Fruit fly (Drosophila melanogaster) whole organism, embryonic: Measurements from ENCODE around the gene kel.

Experiments used
- Awh ChIP-seq: fragments of 200-800 bp; sonication (Bioruptor generic); IDR thresholded peaks from 2 replicates; pipeline ENCODE4, ENCODE4 v1.3.6; 2022; ENCODE audit warnings: missing biosample characterization, missing genetic modification characterization
- Blimp-1 ChIP-seq: fragments of 200-800 bp; sonication (Bioruptor generic); optimal IDR thresholded peaks from 3 replicates; lab custom pipeline; 2018; ENCODE audit warnings: missing biosample characterization, missing genetic modification characterization, mild to moderate bottlenecking, moderate library complexity, missing genetic modification reagents
- CG10543 ChIP-seq: fragments of 200-800 bp; sonication (Bioruptor generic); optimal IDR thresholded peaks from 3 replicates; lab custom pipeline; 2017; ENCODE audit warnings: missing biosample characterization, mild to moderate bottlenecking, missing genetic modification characterization, moderate library complexity
- CG10959 ChIP-seq: fragments of 200-800 bp; sonication (Bioruptor generic); IDR thresholded peaks from 2 replicates; pipeline ENCODE4 v1.3.6; 2022; ENCODE audit warnings: missing biosample characterization, missing genetic modification characterization
- CG12071 ChIP-seq: fragments of 200-800 bp; sonication (Bioruptor generic); optimal IDR thresholded peaks from 3 replicates; lab custom pipeline; 2018; ENCODE audit warnings: missing biosample characterization, mild to moderate bottlenecking, missing genetic modification characterization
- CG12659 ChIP-seq: fragments of 200-800 bp; sonication (Bioruptor generic); optimal IDR thresholded peaks from 3 replicates; lab custom pipeline; 2017; ENCODE audit warnings: mild to moderate bottlenecking, missing biosample characterization, missing genetic modification reagents, missing genetic modification characterization
- CG14050 ChIP-seq: fragments of 200-800 bp; sonication (Bioruptor generic); IDR thresholded peaks from 3 replicates; pipeline ENCODE4 v1.3.6; 2022; ENCODE audit warnings: missing biosample characterization, missing genetic modification characterization
- CG14441 ChIP-seq: fragments of 200-800 bp; sonication (Bioruptor generic); IDR thresholded peaks from 2 replicates; pipeline ENCODE4 v1.3.6; 2022; ENCODE audit warnings: missing biosample characterization, missing genetic modification characterization
- CG14860 ChIP-seq: fragments of 200-800 bp; sonication (Bioruptor generic); IDR thresholded peaks from 3 replicates; pipeline ENCODE4 v1.3.6; 2022; ENCODE audit warnings: missing biosample characterization, missing genetic modification characterization; ENCODE audit not compliant: partially characterized antibody
- CG15011 ChIP-seq: fragments of 200-800 bp; sonication (Bioruptor generic); optimal IDR thresholded peaks from 3 replicates; lab custom pipeline; 2018; ENCODE audit warnings: missing biosample characterization, mild to moderate bottlenecking, missing genetic modification characterization
- CG15696 ChIP-seq: fragments of 200-800 bp; sonication (Bioruptor generic); optimal IDR thresholded peaks from 2 replicates; lab custom pipeline; 2019; ENCODE audit warnings: missing biosample characterization, mild to moderate bottlenecking, missing genetic modification characterization, moderate library complexity
- CG17328 ChIP-seq: fragments of 200-800 bp; sonication (Bioruptor generic); IDR thresholded peaks from 2 replicates; pipeline ENCODE4 v1.3.6; 2022; ENCODE audit warnings: missing biosample characterization, missing genetic modification characterization
- CG17912 ChIP-seq: fragments of 200-800 bp; sonication (Bioruptor generic); optimal IDR thresholded peaks from 2 replicates; lab custom pipeline; 2018; ENCODE audit warnings: missing biosample characterization, mild to moderate bottlenecking, missing genetic modification characterization
- CG1792 ChIP-seq: fragments of 200-800 bp; sonication (Bioruptor generic); optimal IDR thresholded peaks from 2 replicates; lab custom pipeline; 2016; ENCODE audit warnings: missing biosample characterization, missing genetic modification characterization
- CG18011 ChIP-seq: fragments of 200-800 bp; sonication (Bioruptor generic); optimal IDR thresholded peaks from 2 replicates; lab custom pipeline; 2017; ENCODE audit warnings: missing biosample characterization, missing genetic modification characterization, mild to moderate bottlenecking, moderate library complexity, missing genotype
- CG2129 ChIP-seq: fragments of 200-800 bp; sonication (Bioruptor generic); IDR thresholded peaks from 2 replicates; pipeline ENCODE4 v1.3.6; 2022; ENCODE audit warnings: missing biosample characterization, missing genetic modification characterization; ENCODE audit not compliant: partially characterized antibody
- CG31224 ChIP-seq: fragments of 200-800 bp; sonication (Bioruptor generic); IDR thresholded peaks from 2 replicates; pipeline ENCODE4 v1.3.6; 2022; ENCODE audit warnings: missing biosample characterization, missing genetic modification characterization
- CG34376 ChIP-seq: fragments of 200-800 bp; sonication (Bioruptor generic); optimal IDR thresholded peaks from 2 replicates; lab custom pipeline; 2018; ENCODE audit warnings: missing biosample characterization, mild to moderate bottlenecking, missing genetic modification characterization
- CG7372 ChIP-seq: fragments of 200-800 bp; sonication (Bioruptor generic); IDR thresholded peaks from 2 replicates; pipeline ENCODE4 v1.3.6; 2022; ENCODE audit warnings: missing biosample characterization, missing genetic modification characterization
- CG8944 ChIP-seq: fragments of 200-800 bp; sonication (Bioruptor generic); optimal IDR thresholded peaks from 3 replicates; lab custom pipeline; 2016; ENCODE audit warnings: missing biosample characterization, missing genetic modification characterization
- Camta ChIP-seq: fragments of 200-800 bp; sonication (Bioruptor generic); optimal IDR thresholded peaks from 2 replicates; lab custom pipeline; 2016; ENCODE audit warnings: missing biosample characterization, missing genetic modification characterization
- CrebB ChIP-seq: fragments of 200-800 bp; sonication (Bioruptor generic); optimal IDR thresholded peaks from 3 replicates; lab custom pipeline; 2018; ENCODE audit warnings: missing biosample characterization, mild to moderate bottlenecking, missing genetic modification characterization
- D19A ChIP-seq: fragments of 200-800 bp; optimal IDR thresholded peaks from 3 replicates; lab custom pipeline; 2019; ENCODE audit warnings: missing biosample characterization, mild to moderate bottlenecking, missing genetic modification characterization, moderate library complexity
- Dip2 ChIP-seq: fragments of 200-800 bp; sonication (Bioruptor generic); IDR thresholded peaks from 2 replicates; pipeline ENCODE4 v1.3.6; 2022; ENCODE audit warnings: missing biosample characterization, missing genetic modification characterization
- Dref ChIP-seq: fragments of 200-800 bp; sonication (Bioruptor generic); IDR thresholded peaks from 2 replicates; pipeline ENCODE4 v1.3.6; 2022; ENCODE audit warnings: missing biosample characterization, missing genetic modification characterization
- Fer1 ChIP-seq: fragments of 200-800 bp; sonication (Bioruptor generic); optimal IDR thresholded peaks from 2 replicates; lab custom pipeline; 2017; ENCODE audit warnings: missing biosample characterization, mild to moderate bottlenecking, missing genetic modification characterization
- Fer2 ChIP-seq: fragments of 200-800 bp; sonication (Bioruptor generic); optimal IDR thresholded peaks from 2 replicates; lab custom pipeline; 2018; ENCODE audit warnings: missing biosample characterization, mild to moderate bottlenecking, missing genetic modification characterization, moderate library complexity
- HLH3B ChIP-seq: fragments of 200-800 bp; sonication (Bioruptor generic); IDR thresholded peaks from 2 replicates; pipeline ENCODE4 v1.3.6; 2022; ENCODE audit warnings: missing biosample characterization, missing genetic modification characterization
- HLH54F ChIP-seq: fragments of 200-800 bp; sonication (Bioruptor generic); optimal IDR thresholded peaks from 3 replicates; lab custom pipeline; 2016; ENCODE audit warnings: missing biosample characterization, missing genetic modification characterization
- Hmx ChIP-seq: fragments of 200-800 bp; sonication (Bioruptor generic); optimal IDR thresholded peaks from 2 replicates; lab custom pipeline; 2016; ENCODE audit warnings: missing biosample characterization, missing genetic modification characterization
- Lpt ChIP-seq: fragments of >200 bp; optimal IDR thresholded peaks from 2 replicates; lab custom pipeline; 2018; ENCODE audit warnings: missing biosample characterization, missing genetic modification characterization
- MESR4 ChIP-seq: fragments of 200-800 bp; sonication (Bioruptor generic); optimal IDR thresholded peaks from 2 replicates; lab custom pipeline; 2018; ENCODE audit warnings: missing biosample characterization, mild to moderate bottlenecking, missing genetic modification characterization, moderate library complexity
- Mad ChIP-seq: fragments of 200-800 bp; sonication (Bioruptor generic); optimal IDR thresholded peaks from 2 replicates; lab custom pipeline; 2016; ENCODE audit warnings: missing biosample characterization, missing genetic modification characterization
- Med ChIP-seq: fragments of 200-800 bp; sonication (Bioruptor generic); peaks from one replicate; lab custom pipeline; 2016; ENCODE audit warnings: missing biosample characterization, missing genetic modification characterization, mild to moderate bottlenecking, inconsistent platforms, moderate library complexity
- Mrtf ChIP-seq: fragments of 200-800 bp; sonication (Bioruptor generic); IDR thresholded peaks from 3 replicates; pipeline ENCODE4 v1.3.6; 2022; ENCODE audit warnings: missing biosample characterization, missing genetic modification characterization
- PHDP ChIP-seq: fragments of 200-800 bp; sonication (Bioruptor generic); optimal IDR thresholded peaks from 3 replicates; lab custom pipeline; 2018; ENCODE audit warnings: missing biosample characterization, mild to moderate bottlenecking, missing genetic modification characterization, moderate library complexity
- Side ChIP-seq: fragments of 200-800 bp; sonication (Bioruptor generic); optimal IDR thresholded peaks from 2 replicates; lab custom pipeline; 2016; ENCODE audit warnings: missing biosample characterization, missing genetic modification characterization
- Six4 ChIP-seq: fragments of 200-800 bp; sonication (Bioruptor generic); optimal IDR thresholded peaks from 2 replicates; lab custom pipeline; 2016; ENCODE audit warnings: missing biosample characterization, missing genetic modification characterization
- Sox100B ChIP-seq: fragments of 200-800 bp; sonication (Bioruptor generic); optimal IDR thresholded peaks from 3 replicates; lab custom pipeline; 2018; ENCODE audit warnings: missing biosample characterization, mild to moderate bottlenecking, missing genetic modification characterization
- ase ChIP-seq: fragments of 200-800 bp; sonication (Bioruptor generic); IDR thresholded peaks from 3 replicates; pipeline ENCODE4 v1.3.6; 2022; ENCODE audit warnings: missing biosample characterization, missing genetic modification characterization
- crp ChIP-seq, 2 experiments: fragments of 200-800 bp; sonication (Bioruptor generic); optimal IDR thresholded peaks; 2 replicates in 1 of 2; 3 replicates in 1 of 2; lab custom pipeline; 2017; ENCODE audit warnings: missing biosample characterization in 2 of 2, missing genetic modification characterization in 2 of 2, mild to moderate bottlenecking in 1 of 2, moderate library complexity in 1 of 2
- grn ChIP-seq: fragments of 200-800 bp; sonication (Bioruptor generic); optimal IDR thresholded peaks from 3 replicates; lab custom pipeline; 2017; ENCODE audit warnings: missing biosample characterization, missing genetic modification characterization
- gsb ChIP-seq: fragments of 200-800 bp; sonication (Bioruptor generic); IDR thresholded peaks from 2 replicates; pipeline ENCODE4 v1.3.6; 2022; ENCODE audit warnings: missing biosample characterization, missing genetic modification characterization
- nerfin-2 ChIP-seq: fragments of 200-800 bp; sonication (Bioruptor generic); IDR thresholded peaks from 2 replicates; pipeline ENCODE4 v1.3.6; 2022; ENCODE audit warnings: missing biosample characterization, missing genetic modification characterization; ENCODE audit not compliant: partially characterized antibody
- ranshi ChIP-seq: fragments of 200-800 bp; sonication (Bioruptor generic); IDR thresholded peaks from 2 replicates; pipeline ENCODE4 v1.3.6; 2022; ENCODE audit warnings: missing biosample characterization, missing genetic modification characterization
- rib ChIP-seq: fragments of 200-800 bp; sonication (Bioruptor generic); IDR thresholded peaks from 2 replicates; pipeline ENCODE4 v1.3.6; 2022; ENCODE audit warnings: missing biosample characterization, missing genetic modification characterization
- sima ChIP-seq: fragments of 200-800 bp; sonication (Bioruptor generic); optimal IDR thresholded peaks from 2 replicates; lab custom pipeline; 2016; ENCODE audit warnings: missing biosample characterization, missing genetic modification characterization
- stwl ChIP-seq: fragments of 200-800 bp; sonication (Bioruptor generic); optimal IDR thresholded peaks from 3 replicates; lab custom pipeline; 2018; ENCODE audit warnings: missing biosample characterization, mild to moderate bottlenecking, missing genetic modification characterization, moderate library complexity
- trem ChIP-seq: fragments of 200-800 bp; optimal IDR thresholded peaks from 3 replicates; lab custom pipeline; 2019; ENCODE audit warnings: missing biosample characterization, mild to moderate bottlenecking, missing genetic modification characterization, moderate library complexity
- tup ChIP-seq: fragments of 200-800 bp; sonication (Bioruptor generic); optimal IDR thresholded peaks from 2 replicates; lab custom pipeline; 2016; ENCODE audit warnings: missing biosample characterization, mild to moderate bottlenecking, missing genetic modification characterization, moderate library complexity

Gene kel

DNA sequence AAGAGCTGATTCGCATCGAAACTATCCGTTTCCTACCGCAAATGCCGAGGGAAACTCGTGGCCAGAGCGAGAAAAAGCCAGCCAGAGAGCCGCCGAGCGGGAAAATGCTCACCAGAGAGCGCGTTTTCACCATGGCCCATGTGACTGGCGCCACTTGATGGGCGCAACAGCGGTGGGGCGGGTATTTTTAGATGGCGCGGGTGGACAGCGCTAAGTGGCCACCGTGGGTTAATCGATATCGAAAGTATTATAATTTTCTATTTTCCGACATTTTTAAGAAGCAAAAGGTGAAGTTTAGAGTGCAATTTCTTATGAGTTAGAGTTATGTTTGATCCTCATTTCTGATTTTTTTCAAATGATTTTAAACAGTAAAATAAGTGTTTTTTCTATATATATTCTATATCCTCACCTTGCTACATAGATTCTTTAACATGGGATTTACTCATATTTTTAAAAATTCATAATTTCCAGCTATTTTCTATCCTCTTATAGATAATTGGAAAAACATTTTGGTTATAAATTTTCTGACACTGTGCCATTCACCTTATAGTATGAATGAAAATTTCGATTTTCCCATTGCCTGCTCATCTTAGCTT is 46.9 kb upstream of the kel start, which contains the start of gene Ptp36E (continued):
- TF ChIP-seq CG10543 (GFP tag; lab: Kevin White, UChicago) (peak; percentile 73), CG14050 (peak; percentile 50), CG2129 (no peak), Blimp-1 (peak; percentile 81), MESR4 (no peak), CrebB (peak; percentile 46), Mad (GFP tag; lab: Kevin White, UChicago) (peak; percentile 24), CG18011 (GFP tag; lab: Kevin White, UChicago) (peak; percentile 51), ase (peak; percentile 84; the same call in 2 of the 3 replicates), Hmx (GFP tag; lab: Kevin White, UChicago) (no peak), Side (GFP tag; lab: Kevin White, UChicago) (peak; percentile 18), CG31224 (peak; percentile 82), Sox100B (GFP tag; lab: Kevin White, UChicago) (peak; percentile 88), nerfin-2 (GFP tag; lab: Robert Waterston, UW) (no peak), Fer2 (tag; lab: Kevin White, UChicago) (peak; percentile 79), Camta (GFP tag; lab: Kevin White, UChicago) (peak; percentile 34), CG17912 (GFP tag; lab: Kevin White, UChicago) (no peak), CG1792 (no peak), grn (GFP tag; lab: Kevin White, UChicago) (no peak), sima (GFP tag; lab: Kevin White, UChicago) (no peak), CG15011 (GFP tag; lab: Kevin White, UChicago) (peak; percentile 79), CG14860 (GFP tag; lab: Robert Waterston, UW) (no peak), gsb (GFP tag; lab: Robert Waterston, UW) (peak; percentile 67), rib (GFP tag; lab: Robert Waterston, UW) (no peak), CG14441 (GFP tag; lab: Robert Waterston, UW) (peak; percentile 84), Six4 (GFP tag; lab: Kevin White, UChicago) (peak; percentile 57), PHDP (tag; lab: Kevin White, UChicago) (peak; percentile 91), Dip2 (GFP tag; lab: Robert Waterston, UW) (peak; percentile 29; the same call in 1 of the 2 replicates), Med (GFP tag; lab: Kevin White, UChicago) (peak; percentile 78), CG10959 (GFP tag; lab: Robert Waterston, UW) (peak; percentile 27; the same call in 1 of the 2 replicates), CG34376 (GFP tag; lab: Kevin White, UChicago) (peak; percentile 62), Awh (GFP tag; lab: Robert Waterston, UW) (peak; percentile 65), HLH54F (GFP tag; lab: Kevin White, UChicago) (peak; percentile 15), CG7372 (peak; percentile 79), CG8944 (GFP tag; lab: Kevin White, UChicago) (no peak), CG12659 (GFP tag; lab: Kevin White, UChicago) (peak; percentile 83), Lpt (GFP tag; lab: Kevin White, UChicago) (no peak), CG12071 (GFP tag; lab: Kevin White, UChicago) (peak; percentile 35), stwl (tag; lab: Kevin White, UChicago) (no peak), D19A (tag; lab: Kevin White, UChicago) (no peak), CG15696 (tag; lab: Kevin White, UChicago) (peak; percentile 31), CG17328 (peak; percentile 48; the same call in 1 of the 2 replicates), Dref (GFP tag; lab: Robert Waterston, UW) (no peak), tup (GFP tag; lab: Kevin White, UChicago) (no peak), HLH3B (peak; percentile 73; the same call in 1 of the 2 replicates), crp (GFP tag; optimal IDR thresholded peaks at IDR 0.05; lab: Kevin White, UChicago) (peak in 1 of 2 experiments; percentile 34), trem (tag; lab: Kevin White, UChicago) (peak; percentile 72), Fer1 (GFP tag; lab: Kevin White, UChicago) (peak; percentile 89), Mrtf (GFP tag; lab: Robert Waterston, UW) (peak; percentile 70; the same call in 2 of the 3 replicates), ranshi (GFP tag; lab: Robert Waterston, UW) (peak; percentile 78)
